Fruit fly (Drosophila melanogaster) whole organism, embryonic: Measurements from ENCODE around the gene CG15043.

Experiments
- Atf-2 ChIP-seq: fragments of 200-800 bp; sonication (Bioruptor generic); optimal IDR thresholded peaks from 2 replicates; lab custom pipeline; 2016; ENCODE audit warnings: missing biosample characterization, missing genetic modification characterization
- BEAF-32 ChIP-seq: fragments of 200-800 bp; sonication (Bioruptor generic); optimal IDR thresholded peaks from 3 replicates; lab custom pipeline; 2017; ENCODE audit warnings: missing biosample characterization, missing genetic modification characterization, mild to moderate bottlenecking, moderate library complexity, missing genetic modification reagents
- Bteb2 ChIP-seq: fragments of 200-800 bp; sonication (Bioruptor generic); optimal IDR thresholded peaks from 2 replicates; lab custom pipeline; 2016; ENCODE audit warnings: missing biosample characterization, missing genetic modification characterization
- CG10209 ChIP-seq: fragments of 200-800 bp; sonication (Bioruptor generic); optimal IDR thresholded peaks from 3 replicates; lab custom pipeline; 2017; ENCODE audit warnings: missing biosample characterization, mild to moderate bottlenecking, missing genetic modification characterization, missing genetic modification reagents
- CG10321 ChIP-seq: fragments of 200-800 bp; sonication (Bioruptor generic); IDR thresholded peaks from 2 replicates; pipeline ENCODE4 v1.3.6; 2022; ENCODE audit warnings: missing biosample characterization, missing genetic modification characterization
- CG13894 ChIP-seq: fragments of 200-800 bp; sonication (Bioruptor generic); optimal IDR thresholded peaks from 3 replicates; lab custom pipeline; 2018; ENCODE audit warnings: missing biosample characterization, mild to moderate bottlenecking, missing genetic modification characterization, moderate library complexity
- CG14014 ChIP-seq: fragments of 200-800 bp; sonication (Bioruptor generic); IDR thresholded peaks from 2 replicates; pipeline ENCODE4 v1.3.6; 2022; ENCODE audit warnings: missing biosample characterization, missing genetic modification characterization
- CG14860 ChIP-seq: fragments of 200-800 bp; sonication (Bioruptor generic); IDR thresholded peaks from 3 replicates; pipeline ENCODE4 v1.3.6; 2022; ENCODE audit warnings: missing biosample characterization, missing genetic modification characterization; ENCODE audit not compliant: partially characterized antibody
- CG16813 ChIP-seq: fragments of 200-800 bp; sonication (Bioruptor generic); IDR thresholded peaks from 3 replicates; pipeline ENCODE4 v1.3.6; 2022; ENCODE audit warnings: missing biosample characterization, missing genetic modification characterization; ENCODE audit not compliant: partially characterized antibody
- CG18599 ChIP-seq: fragments of 200-800 bp; sonication (Bioruptor generic); optimal IDR thresholded peaks from 3 replicates; lab custom pipeline; 2017; ENCODE audit warnings: missing biosample characterization, missing genetic modification characterization, mild to moderate bottlenecking, moderate library complexity, missing genetic modification reagents
- CG2199 ChIP-seq: fragments of 200-800 bp; sonication (Bioruptor generic); IDR thresholded peaks from 3 replicates; pipeline ENCODE4 v1.3.6; 2022; ENCODE audit warnings: missing biosample characterization, missing genetic modification characterization
- CG2202 ChIP-seq: fragments of 200-800 bp; sonication (Bioruptor generic); optimal IDR thresholded peaks from 2 replicates; lab custom pipeline; 2018; ENCODE audit warnings: missing biosample characterization, mild to moderate bottlenecking, missing genetic modification characterization
- CG30020 ChIP-seq: fragments of 200-800 bp; optimal IDR thresholded peaks from 2 replicates; lab custom pipeline; 2019; ENCODE audit warnings: missing biosample characterization, mild to moderate bottlenecking, missing genetic modification characterization, moderate library complexity
- CG31365 ChIP-seq: fragments of 200-800 bp; sonication (Bioruptor generic); optimal IDR thresholded peaks from 2 replicates; lab custom pipeline; 2018; ENCODE audit warnings: missing biosample characterization, mild to moderate bottlenecking, missing genetic modification characterization
- CG34224 ChIP-seq: fragments of 200-800 bp; sonication (Bioruptor generic); IDR thresholded peaks from 3 replicates; pipeline ENCODE4 v1.3.6; 2022; ENCODE audit warnings: missing biosample characterization, missing genetic modification characterization; ENCODE audit not compliant: partially characterized antibody
- CG42726 ChIP-seq: fragments of 200-800 bp; sonication (Bioruptor generic); IDR thresholded peaks from 2 replicates; pipeline ENCODE4 v1.3.6; 2022; ENCODE audit warnings: missing biosample characterization, missing genetic modification characterization; ENCODE audit not compliant: partially characterized antibody
- CG4820 ChIP-seq: fragments of 200-800 bp; sonication (Bioruptor generic); optimal IDR thresholded peaks from 3 replicates; lab custom pipeline; 2016; ENCODE audit warnings: missing biosample characterization, missing genetic modification characterization
- CG6765 ChIP-seq: fragments of 200-800 bp; sonication (Bioruptor generic); optimal IDR thresholded peaks from 3 replicates; lab custom pipeline; 2017; ENCODE audit warnings: missing biosample characterization, mild to moderate bottlenecking, missing genetic modification characterization
- CG7271 ChIP-seq: fragments of 200-800 bp; sonication (Bioruptor generic); optimal IDR thresholded peaks from 2 replicates; lab custom pipeline; 2018; ENCODE audit warnings: missing biosample characterization, mild to moderate bottlenecking, missing genetic modification characterization, moderate library complexity
- CG8359 ChIP-seq: fragments of 200-800 bp; sonication (Bioruptor generic); optimal IDR thresholded peaks from 2 replicates; lab custom pipeline; 2017; ENCODE audit warnings: missing biosample characterization, mild to moderate bottlenecking, missing genetic modification characterization, borderline replicate concordance
- CG8924 ChIP-seq: fragments of 200-800 bp; optimal IDR thresholded peaks from 3 replicates; lab custom pipeline; 2019; ENCODE audit warnings: missing biosample characterization, mild to moderate bottlenecking, missing genetic modification characterization, moderate library complexity
- CG9817 ChIP-seq: fragments of 200-800 bp; sonication (Bioruptor generic); optimal IDR thresholded peaks from 2 replicates; lab custom pipeline; 2018; ENCODE audit warnings: missing biosample characterization, mild to moderate bottlenecking, missing genetic modification characterization, moderate library complexity
- Dll ChIP-seq: fragments of 200-800 bp; sonication (Bioruptor generic); IDR thresholded peaks from 4 replicates; pipeline ENCODE4 v1.3.6; 2022; ENCODE audit warnings: missing biosample characterization, missing genetic modification characterization; ENCODE audit not compliant: partially characterized antibody
- Doc2 ChIP-seq: fragments of 200-800 bp; sonication (Bioruptor generic); IDR thresholded peaks from 2 replicates; pipeline ENCODE4 v1.3.6; 2022; ENCODE audit warnings: missing biosample characterization, missing genetic modification characterization
- Dp ChIP-seq: fragments of 200-800 bp; sonication (Bioruptor generic); optimal IDR thresholded peaks from 2 replicates; lab custom pipeline; 2018; ENCODE audit warnings: missing biosample characterization, mild to moderate bottlenecking, missing genetic modification characterization, moderate library complexity
- Eip74EF ChIP-seq, 2 experiments: fragments of 200-800 bp in 1 of 2; fragments of >200 bp in 1 of 2; sonication (Bioruptor generic) in 1 of 2; optimal IDR thresholded peaks; 2 replicates each; lab custom pipeline; 2017 to 2019; ENCODE audit warnings: missing biosample characterization in 2 of 2, missing genetic modification characterization in 2 of 2, mild to moderate bottlenecking in 1 of 2, moderate library complexity in 1 of 2
- Hmx ChIP-seq: fragments of 200-800 bp; sonication (Bioruptor generic); optimal IDR thresholded peaks from 2 replicates; lab custom pipeline; 2016; ENCODE audit warnings: missing biosample characterization, missing genetic modification characterization
- Hr39 ChIP-seq: fragments of >200 bp; optimal IDR thresholded peaks from 2 replicates; lab custom pipeline; 2017
- PHDP ChIP-seq: fragments of 200-800 bp; sonication (Bioruptor generic); optimal IDR thresholded peaks from 3 replicates; lab custom pipeline; 2018; ENCODE audit warnings: missing biosample characterization, mild to moderate bottlenecking, missing genetic modification characterization, moderate library complexity
- Ssrp ChIP-seq: fragments of 200-800 bp; sonication (Bioruptor generic); optimal IDR thresholded peaks from 2 replicates; lab custom pipeline; 2018; ENCODE audit warnings: missing biosample characterization, mild to moderate bottlenecking, missing genetic modification characterization, moderate library complexity
- chinmo ChIP-seq: fragments of 200-800 bp; sonication (Bioruptor generic); IDR thresholded peaks from 4 replicates; pipeline ENCODE4 v1.3.6; 2022; ENCODE audit warnings: missing biosample characterization, missing genetic modification characterization; ENCODE audit not compliant: partially characterized antibody
- crc ChIP-seq: fragments of 200-800 bp; sonication (Bioruptor generic); optimal IDR thresholded peaks from 2 replicates; lab custom pipeline; 2016; ENCODE audit warnings: missing biosample characterization, missing genetic modification characterization
- dysf ChIP-seq: fragments of 200-800 bp; sonication (Bioruptor generic); IDR thresholded peaks from 3 replicates; pipeline ENCODE4 v1.3.6; 2022; ENCODE audit warnings: missing biosample characterization, missing genetic modification characterization
- hbn ChIP-seq: fragments of 200-800 bp; sonication (Bioruptor generic); IDR thresholded peaks from 2 replicates; pipeline ENCODE4 v1.3.6; 2022; ENCODE audit warnings: missing biosample characterization, missing genetic modification characterization; ENCODE audit not compliant: partially characterized antibody
- inv ChIP-seq: fragments of 200-800 bp; sonication (Bioruptor generic); IDR thresholded peaks from 2 replicates; pipeline ENCODE4 v1.3.6; 2022; ENCODE audit warnings: missing biosample characterization, missing genetic modification characterization; ENCODE audit not compliant: partially characterized antibody
- kah ChIP-seq: fragments of 200-800 bp; sonication (Bioruptor generic); optimal IDR thresholded peaks from 2 replicates; lab custom pipeline; 2018; ENCODE audit warnings: missing biosample characterization, mild to moderate bottlenecking, missing genetic modification characterization
- kay ChIP-seq: fragments of 200-800 bp; sonication (Bioruptor generic); optimal IDR thresholded peaks from 2 replicates; lab custom pipeline; 2016; ENCODE audit warnings: missing biosample characterization, missing genetic modification characterization
- ken ChIP-seq: fragments of 200-800 bp; sonication (Bioruptor generic); IDR thresholded peaks from 3 replicates; pipeline ENCODE4 v1.3.6; 2022; ENCODE audit warnings: missing biosample characterization, missing genetic modification characterization
- lab ChIP-seq: fragments of 200-800 bp; sonication (Bioruptor generic); optimal IDR thresholded peaks from 3 replicates; lab custom pipeline; 2017; ENCODE audit warnings: missing biosample characterization, missing genetic modification characterization, mild to moderate bottlenecking, moderate library complexity, missing genetic modification reagents
- mirr ChIP-seq: fragments of 200-800 bp; sonication (Bioruptor generic); optimal IDR thresholded peaks from 3 replicates; lab custom pipeline; 2018; ENCODE audit warnings: missing biosample characterization, mild to moderate bottlenecking, missing genetic modification characterization
- mld ChIP-seq: fragments of 200-800 bp; sonication (Bioruptor generic); IDR thresholded peaks from 3 replicates; pipeline ENCODE4 v1.3.6; 2022; ENCODE audit warnings: missing biosample characterization, missing genetic modification characterization; ENCODE audit not compliant: partially characterized antibody
- org-1 ChIP-seq: fragments of 200-800 bp; sonication (Bioruptor generic); optimal IDR thresholded peaks from 2 replicates; lab custom pipeline; 2017; ENCODE audit warnings: missing biosample characterization, missing genetic modification characterization
- run ChIP-seq: fragments of 200-800 bp; sonication (Bioruptor generic); optimal IDR thresholded peaks from 3 replicates; lab custom pipeline; 2018; ENCODE audit warnings: missing biosample characterization, mild to moderate bottlenecking, missing genetic modification characterization
- sc ChIP-seq, 3 experiments: fragments of >200 bp in 2 of 3; fragments of 200-800 bp in 1 of 3; sonication (Bioruptor generic) in 1 of 3; optimal IDR thresholded peaks; 2 replicates in 2 of 3; 3 replicates in 1 of 3; lab custom pipeline; 2017; ENCODE audit warnings: mild to moderate bottlenecking in 1 of 3, missing biosample characterization in 1 of 3, missing genetic modification characterization in 1 of 3, missing genetic modification reagents in 1 of 3
- sim ChIP-seq: fragments of 200-800 bp; sonication (Bioruptor generic); IDR thresholded peaks from 2 replicates; pipeline ENCODE4 v1.3.6; 2022; ENCODE audit warnings: missing biosample characterization, missing genetic modification characterization
- sisA ChIP-seq: fragments of 200-800 bp; sonication (Bioruptor generic); IDR thresholded peaks from 2 replicates; pipeline ENCODE4 v1.3.6; 2022; ENCODE audit warnings: missing biosample characterization, missing genetic modification characterization
- sqz ChIP-seq: fragments of 200-800 bp; sonication (Bioruptor generic); optimal IDR thresholded peaks from 3 replicates; lab custom pipeline; 2018; ENCODE audit warnings: missing biosample characterization, mild to moderate bottlenecking, missing genetic modification characterization
- sr ChIP-seq: fragments of 200-800 bp; sonication (Bioruptor generic); IDR thresholded peaks from 3 replicates; pipeline ENCODE4 v1.3.6; 2022; ENCODE audit warnings: missing biosample characterization, missing genetic modification characterization
- trem ChIP-seq: fragments of 200-800 bp; optimal IDR thresholded peaks from 3 replicates; lab custom pipeline; 2019; ENCODE audit warnings: missing biosample characterization, mild to moderate bottlenecking, missing genetic modification characterization, moderate library complexity
- zfh2 ChIP-seq: fragments of 200-800 bp; sonication (Bioruptor generic); optimal IDR thresholded peaks from 2 replicates; lab custom pipeline; 2016; ENCODE audit warnings: missing biosample characterization, missing genetic modification characterization

CG15043 gene

DNA sequence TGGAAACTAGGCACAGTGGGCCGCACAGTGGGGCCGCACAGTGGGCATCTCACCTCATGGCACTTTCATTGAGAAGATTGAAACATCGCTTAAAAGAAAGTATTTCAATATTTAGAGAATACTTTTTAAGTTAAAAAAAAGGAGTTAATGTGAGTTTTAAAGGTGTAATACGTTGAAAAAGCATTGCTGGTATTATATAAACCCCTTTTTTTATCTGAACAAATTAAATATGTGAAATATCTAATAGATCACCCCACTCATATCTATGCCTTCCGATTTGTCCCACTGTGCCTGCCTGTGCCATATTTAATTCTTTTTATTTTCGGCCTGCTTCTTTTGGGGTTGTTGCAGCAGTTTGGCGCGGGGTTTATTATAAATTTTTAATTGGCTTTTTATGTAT lies 39.3 kb upstream of the CG15043 start (continued):
- TF ChIP-seq mld (GFP tag; lab: Robert Waterston, UW) (no peak), Bteb2 (no peak), CG14860 (GFP tag; lab: Robert Waterston, UW) (no peak), trem (tag; lab: Kevin White, UChicago) (no peak), CG4820 (GFP tag; lab: Kevin White, UChicago) (peak; percentile 11), CG2202 (tag; lab: Kevin White, UChicago) (no peak), Doc2 (GFP tag; lab: Robert Waterston, UW) (no peak), sim (GFP tag; lab: Robert Waterston, UW) (no peak), dysf (0 out of 3 replicates have a peak, but pooled peaks have one; percentile 34), CG13894 (tag; lab: Kevin White, UChicago) (no peak), CG31365 (tag; lab: Kevin White, UChicago) (no peak), CG30020 (tag; lab: Kevin White, UChicago) (no peak), Dll (GFP tag; lab: Robert Waterston, UW) (no peak), Hr39 (lab: Kevin White, UChicago) (no peak), sisA (GFP tag; lab: Robert Waterston, UW) (no peak), hbn (GFP tag; lab: Robert Waterston, UW) (no peak), run (tag; lab: Kevin White, UChicago) (no peak), CG8359 (GFP tag; lab: Kevin White, UChicago) (no peak), ken (GFP tag; lab: Robert Waterston, UW) (no peak), org-1 (GFP tag; lab: Kevin White, UChicago) (no peak), CG10209 (GFP tag; lab: Kevin White, UChicago) (no peak), Eip74EF (GFP tag; optimal IDR thresholded peaks at IDR 0.05; lab: Kevin White, UChicago) (peak in 1 of 2 experiments; percentile 61), PHDP (tag; lab: Kevin White, UChicago) (peak; percentile 46), sc (optimal IDR thresholded peaks at IDR 0.05; lab: Kevin White, UChicago) (no peak), sc (GFP tag; optimal IDR thresholded peaks at IDR 0.05; lab: Kevin White, UChicago) (peak; percentile 0), lab (GFP tag; lab: Kevin White, UChicago) (no peak), CG7271 (no peak), sr (GFP tag; lab: Robert Waterston, UW) (no peak), inv (GFP tag; lab: Robert Waterston, UW) (no peak), BEAF-32 (GFP tag; lab: Kevin White, UChicago) (no peak), CG8924 (peak; percentile 23), kay (GFP tag; lab: Kevin White, UChicago) (peak; percentile 29), CG10321 (no peak), Ssrp (tag; lab: Kevin White, UChicago) (peak; percentile 65), Dp (GFP tag; lab: Kevin White, UChicago) (no peak), CG18599 (no peak), zfh2 (GFP tag; lab: Kevin White, UChicago) (no peak), chinmo (GFP tag; lab: Robert Waterston, UW) (no peak), CG16813 (GFP tag; lab: Robert Waterston, UW) (no peak), CG42726 (GFP tag; lab: Robert Waterston, UW) (no peak), CG14014 (no peak), crc (no peak), mirr (GFP tag; lab: Kevin White, UChicago) (no peak), kah (GFP tag; lab: Kevin White, UChicago) (no peak), CG6765 (GFP tag; lab: Kevin White, UChicago) (no peak), sqz (no peak), CG34224 (GFP tag; lab: Robert Waterston, UW) (no peak), Atf-2 (GFP tag; lab: Kevin White, UChicago) (no peak), CG9817 (no peak), CG2199 (GFP tag; lab: Robert Waterston, UW) (no peak), Hmx (GFP tag; lab: Kevin White, UChicago) (no peak)
